Fruit fly (Drosophila melanogaster) whole organism, embryonic: ENCODE measurements around the gene ppk17.

Experiments used
- CG10209 ChIP-seq: fragments of 200-800 bp; sonication (Bioruptor generic); optimal IDR thresholded peaks from 3 replicates; lab custom pipeline; 2017; ENCODE audit warnings: missing biosample characterization, mild to moderate bottlenecking, missing genetic modification characterization, missing genetic modification reagents
- CG1529 ChIP-seq: fragments of 200-800 bp; sonication (Bioruptor generic); optimal IDR thresholded peaks from 3 replicates; lab custom pipeline; 2018; ENCODE audit warnings: missing biosample characterization, missing genetic modification characterization
- CG2129 ChIP-seq: fragments of 200-800 bp; sonication (Bioruptor generic); IDR thresholded peaks from 2 replicates; pipeline ENCODE4 v1.3.6; 2022; ENCODE audit warnings: missing biosample characterization, missing genetic modification characterization; ENCODE audit not compliant: partially characterized antibody
- CG5953 ChIP-seq: fragments of 200-800 bp; sonication (Bioruptor generic); IDR thresholded peaks from 2 replicates; pipeline ENCODE4 v1.3.6; 2022; ENCODE audit warnings: missing biosample characterization, missing genetic modification characterization
- CG6854 ChIP-seq: fragments of 200-800 bp; sonication (Bioruptor generic); optimal IDR thresholded peaks from 3 replicates; lab custom pipeline; 2017; ENCODE audit warnings: missing biosample characterization, mild to moderate bottlenecking, missing genetic modification characterization
- CG8924 ChIP-seq: fragments of 200-800 bp; optimal IDR thresholded peaks from 3 replicates; lab custom pipeline; 2019; ENCODE audit warnings: missing biosample characterization, mild to moderate bottlenecking, missing genetic modification characterization, moderate library complexity
- CG9727 ChIP-seq: fragments of 200-800 bp; sonication (Bioruptor generic); optimal IDR thresholded peaks from 3 replicates; lab custom pipeline; 2017; ENCODE audit warnings: missing biosample characterization, mild to moderate bottlenecking, missing genetic modification characterization
- Dek ChIP-seq: fragments of 200-800 bp; sonication (Bioruptor generic); optimal IDR thresholded peaks from 3 replicates; lab custom pipeline; 2019; ENCODE audit warnings: missing biosample characterization, mild to moderate bottlenecking, missing genetic modification characterization, moderate library complexity
- Ets97D ChIP-seq: fragments of 200-800 bp; sonication (Bioruptor generic); optimal IDR thresholded peaks from 3 replicates; lab custom pipeline; 2016; ENCODE audit warnings: missing biosample characterization, missing genetic modification characterization
- HmgD ChIP-seq: fragments of 200-800 bp; sonication (Bioruptor generic); optimal IDR thresholded peaks from 3 replicates; lab custom pipeline; 2016; ENCODE audit warnings: missing biosample characterization, missing genetic modification characterization
- MBD-R2 ChIP-seq: fragments of 200-800 bp; sonication (Bioruptor generic); IDR thresholded peaks from 2 replicates; pipeline ENCODE4 v1.3.6; 2022; ENCODE audit warnings: missing biosample characterization, missing genetic modification characterization
- Max ChIP-seq: fragments of 200-800 bp; sonication (Bioruptor generic); optimal IDR thresholded peaks from 2 replicates; lab custom pipeline; 2016; ENCODE audit warnings: missing biosample characterization, mild to moderate bottlenecking, missing genetic modification characterization
- Mrtf ChIP-seq: fragments of 200-800 bp; sonication (Bioruptor generic); IDR thresholded peaks from 3 replicates; pipeline ENCODE4 v1.3.6; 2022; ENCODE audit warnings: missing biosample characterization, missing genetic modification characterization
- Sry-β ChIP-seq: fragments of 200-800 bp; sonication (Bioruptor generic); optimal IDR thresholded peaks from 2 replicates; lab custom pipeline; 2018; ENCODE audit warnings: missing biosample characterization, mild to moderate bottlenecking, missing genetic modification characterization, moderate library complexity
- ap ChIP-seq: fragments of 200-800 bp; sonication (Bioruptor generic); IDR thresholded peaks from 2 replicates; pipeline ENCODE4 v1.3.6; 2022; ENCODE audit warnings: missing biosample characterization, missing genetic modification characterization
- br ChIP-seq: fragments of >200 bp; optimal IDR thresholded peaks from 2 replicates; lab custom pipeline; 2017
- dmrt11E ChIP-seq: fragments of 200-800 bp; sonication (Bioruptor generic); optimal IDR thresholded peaks from 3 replicates; lab custom pipeline; 2018; ENCODE audit warnings: missing biosample characterization, mild to moderate bottlenecking, missing genetic modification characterization, moderate library complexity
- knrl ChIP-seq: fragments of 200-800 bp; sonication (Bioruptor generic); IDR thresholded peaks from 3 replicates; pipeline ENCODE4 v1.3.6; 2022; ENCODE audit warnings: missing biosample characterization, missing genetic modification characterization; ENCODE audit not compliant: partially characterized antibody
- lilli ChIP-seq: fragments of 200-800 bp; sonication (Bioruptor generic); optimal IDR thresholded peaks from 3 replicates; lab custom pipeline; 2016; ENCODE audit warnings: missing biosample characterization, missing genetic modification characterization
- lola ChIP-seq, 3 experiments: fragments of >200 bp in 2 of 3; fragments of 200-800 bp in 1 of 3; sonication (Bioruptor generic) in 1 of 3; optimal IDR thresholded peaks; 2 replicates each; lab custom pipeline; 2017 to 2019; ENCODE audit warnings: missing biosample characterization in 3 of 3, missing genetic modification characterization in 3 of 3, mild to moderate bottlenecking in 1 of 3, moderate library complexity in 1 of 3
- mld ChIP-seq: fragments of 200-800 bp; sonication (Bioruptor generic); IDR thresholded peaks from 3 replicates; pipeline ENCODE4 v1.3.6; 2022; ENCODE audit warnings: missing biosample characterization, missing genetic modification characterization; ENCODE audit not compliant: partially characterized antibody
- nmo ChIP-seq: fragments of 200-800 bp; sonication (Bioruptor generic); optimal IDR thresholded peaks from 2 replicates; lab custom pipeline; 2018; ENCODE audit warnings: missing biosample characterization, mild to moderate bottlenecking, missing genetic modification characterization, moderate library complexity
- odd ChIP-seq: fragments of 200-800 bp; sonication (Bioruptor generic); optimal IDR thresholded peaks from 2 replicates; lab custom pipeline; 2017; ENCODE audit warnings: missing biosample characterization, mild to moderate bottlenecking, missing genetic modification characterization
- pho ChIP-seq: fragments of 200-800 bp; sonication (Bioruptor generic); optimal IDR thresholded peaks from 2 replicates; lab custom pipeline; 2016; ENCODE audit warnings: missing biosample characterization, missing genetic modification characterization
- ranshi ChIP-seq: fragments of 200-800 bp; sonication (Bioruptor generic); IDR thresholded peaks from 2 replicates; pipeline ENCODE4 v1.3.6; 2022; ENCODE audit warnings: missing biosample characterization, missing genetic modification characterization
- sima ChIP-seq: fragments of 200-800 bp; sonication (Bioruptor generic); optimal IDR thresholded peaks from 2 replicates; lab custom pipeline; 2016; ENCODE audit warnings: missing biosample characterization, missing genetic modification characterization
- tio ChIP-seq: fragments of 200-800 bp; sonication (Bioruptor generic); optimal IDR thresholded peaks from 2 replicates; lab custom pipeline; 2017; ENCODE audit warnings: missing biosample characterization, missing genetic modification characterization, inconsistent platforms
- unc-4 ChIP-seq: fragments of 200-800 bp; sonication (Bioruptor generic); IDR thresholded peaks from 2 replicates; pipeline ENCODE4 v1.3.6; 2022; ENCODE audit warnings: missing biosample characterization, missing genetic modification characterization; ENCODE audit not compliant: partially characterized antibody
- zf30C ChIP-seq: fragments of 200-800 bp; sonication (Bioruptor generic); optimal IDR thresholded peaks from 3 replicates; lab custom pipeline; 2018; ENCODE audit warnings: missing biosample characterization, mild to moderate bottlenecking, missing genetic modification characterization

ppk17 gene

DNA sequence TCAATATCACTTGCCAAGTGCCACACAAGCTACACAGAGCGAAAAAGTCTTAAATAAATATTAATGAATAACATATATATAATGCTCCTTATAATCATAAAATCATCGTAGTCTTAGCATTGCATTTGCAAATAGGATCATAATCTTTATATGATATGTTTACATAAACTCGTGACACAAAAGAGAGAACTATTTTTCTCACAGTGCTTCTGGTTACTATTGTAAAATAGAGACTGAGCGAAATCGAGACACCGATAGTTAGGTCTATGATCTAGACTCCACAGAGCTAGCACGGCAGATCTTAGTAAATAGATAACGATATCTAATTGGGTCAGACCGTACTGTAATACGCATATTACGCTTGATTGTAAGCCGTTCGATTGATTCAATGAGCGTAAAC, 50.7 kb downstream of the ppk17 start (continued):
- TF ChIP-seq tio, result peak; percentile 48
- TF ChIP-seq CG5953 (GFP tag; lab: Robert Waterston, UW), result peak; percentile 80
- no peak for TF ChIP-seq pho (GFP tag; lab: Kevin White, UChicago)
- no peak for TF ChIP-seq br (lab: Kevin White, UChicago)
- TF ChIP-seq CG1529 (GFP tag; lab: Kevin White, UChicago), result peak; percentile 49
- peak; percentile 61 for TF ChIP-seq CG10209
- peak; percentile 36 for TF ChIP-seq lilli (GFP tag; lab: Kevin White, UChicago)
- TF ChIP-seq sima, result no peak
- TF ChIP-seq CG9727, result peak; percentile 60
- no peak for TF ChIP-seq CG6854 (GFP tag; lab: Kevin White, UChicago)
- TF ChIP-seq unc-4 (GFP tag; lab: Robert Waterston, UW), result no peak
- TF ChIP-seq Max (GFP tag; lab: Kevin White, UChicago), result peak; percentile 20
- no peak for TF ChIP-seq CG2129 (GFP tag; lab: Robert Waterston, UW)
- TF ChIP-seq MBD-R2, result peak; percentile 33; the same call in 1 of the 2 replicates
- no peak for TF ChIP-seq knrl (GFP tag; lab: Robert Waterston, UW)
- peak; percentile 58 for TF ChIP-seq dmrt11E (tag; lab: Kevin White, UChicago)
- TF ChIP-seq mld (GFP tag; lab: Robert Waterston, UW), result no peak
- peak in 1 of 3 experiments; percentile 57 for TF ChIP-seq lola (GFP tag; optimal IDR thresholded peaks at IDR 0.05; lab: Kevin White, UChicago)
- no peak for TF ChIP-seq Ets97D
- peak; percentile 69; the same call in 2 of the 3 replicates for TF ChIP-seq Mrtf (GFP tag; lab: Robert Waterston, UW)
- TF ChIP-seq nmo (GFP tag; lab: Kevin White, UChicago), result peak; percentile 74
- TF ChIP-seq ranshi (GFP tag; lab: Robert Waterston, UW), result peak; percentile 87
- TF ChIP-seq Sry-β, result no peak
- TF ChIP-seq CG8924 (tag; lab: Kevin White, UChicago), result peak; percentile 82
- peak; percentile 22 for TF ChIP-seq odd (GFP tag; lab: Kevin White, UChicago)
- peak; percentile 63 for TF ChIP-seq ap (GFP tag; lab: Robert Waterston, UW)
- TF ChIP-seq zf30C (GFP tag; lab: Kevin White, UChicago), result peak; percentile 13
- no peak for TF ChIP-seq HmgD (GFP tag; lab: Kevin White, UChicago)
- peak; percentile 65 for TF ChIP-seq Dek (tag; lab: Kevin White, UChicago)
